Worm (Caenorhabditis elegans) whole organism, L1 larva: ENCODE data around the gene ztf-17.

Experiments used
- efl-1 ChIP-seq, 4 experiments: fragments of 150-350 bp; optimal IDR thresholded peaks in 3 of 4; peaks in 1 of 4; 1 replicate in 1 of 4; 2 replicates in 3 of 4; lab custom pipeline; 2014; ENCODE audit warnings: missing biosample characterization in 2 of 4, missing genetic modification characterization in 2 of 4, missing genetic modification reagents in 2 of 4
- egl-27 ChIP-seq, 2 experiments: fragments of 150-350 bp in 1 of 2; sonication (generic microtip); optimal IDR thresholded peaks; 3 replicates each; lab custom pipeline; 2017 to 2018; ENCODE audit warnings: missing biosample characterization in 2 of 2, missing genetic modification characterization in 2 of 2, missing genetic modification reagents in 2 of 2
- nhr-76 ChIP-seq: sonication (generic microtip); optimal IDR thresholded peaks from 2 replicates; lab custom pipeline; 2017; ENCODE audit warnings: missing biosample characterization, missing genetic modification characterization
- snpc-4 ChIP-seq: fragments of 150-350 bp; optimal IDR thresholded peaks from 2 replicates; lab custom pipeline; 2014; ENCODE audit warnings: missing biosample characterization, missing genetic modification characterization
- zag-1 ChIP-seq: fragments of 150-350 bp; optimal IDR thresholded peaks from 2 replicates; lab custom pipeline; 2014; ENCODE audit warnings: missing biosample characterization, missing genetic modification characterization

DNA sequence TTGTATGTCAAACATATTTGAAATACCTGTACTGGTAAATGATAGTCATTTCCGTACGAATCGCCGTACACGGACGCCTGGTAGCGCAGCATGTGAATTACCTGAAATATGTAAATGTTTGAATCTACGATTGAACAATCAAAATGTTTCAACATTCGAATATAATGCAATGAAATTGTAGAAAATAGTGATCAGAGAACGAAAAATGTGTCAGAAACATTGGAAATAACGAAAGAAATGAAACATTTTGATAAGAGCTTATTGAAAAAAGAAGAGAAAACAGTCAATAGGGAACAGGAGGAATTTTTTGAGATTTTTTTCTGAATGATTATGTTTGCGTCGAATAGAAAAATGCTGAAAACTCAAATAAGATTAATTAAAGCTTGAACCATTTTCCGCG lies at the start of gene ztf-17:
- no peak for TF ChIP-seq efl-1 (optimal IDR thresholded peaks at IDR 0.05; lab: Kevin White, UChicago)
- no peak for TF ChIP-seq efl-1 (GFP tag; optimal IDR thresholded peaks at IDR 0.05 in 1 of 2; lab: Kevin White, UChicago)
- no peak for TF ChIP-seq zag-1
- TF ChIP-seq egl-27 (tag; optimal IDR thresholded peaks at IDR 0.05; lab: Kevin White, UChicago), result no peak
- no peak for TF ChIP-seq snpc-4 (tag; lab: Kevin White, UChicago)
- TF ChIP-seq nhr-76 (tag; lab: Kevin White, UChicago), result no peak
